Worm (Caenorhabditis elegans) whole organism, midembryonic: Measurements from ENCODE around the gene prmt-9.

Experiments used
- cog-1 ChIP-seq: sonication (generic microtip); optimal IDR thresholded peaks from 2 replicates; lab custom pipeline; 2016; ENCODE audit warnings: missing genetic modification characterization, missing compliant biosample characterization
- flt-1 ChIP-seq: fragments of 200-800 bp; sonication (Bioruptor generic); IDR thresholded peaks from 2 replicates; pipeline ENCODE4 v1.3.6; 2022; ENCODE audit warnings: missing genetic modification characterization, missing compliant biosample characterization
- med-1 ChIP-seq: sonication (generic microtip); optimal IDR thresholded peaks from 2 replicates; lab custom pipeline; 2017; ENCODE audit warnings: missing genetic modification characterization, mild to moderate bottlenecking, missing compliant biosample characterization, antibody characterized with exemption, missing genetic modification reagents; ENCODE audit not compliant: insufficient read depth
- ztf-23 ChIP-seq: fragments of 200-800 bp; sonication (Bioruptor generic); IDR thresholded peaks from 2 replicates; pipeline ENCODE4 v1.3.6; 2022; ENCODE audit warnings: missing genetic modification reagents, missing genetic modification characterization, missing compliant biosample characterization
- ztf-29 ChIP-seq: fragments of 200-800 bp; sonication (Bioruptor generic); IDR thresholded peaks from 2 replicates; pipeline ENCODE4 v1.3.6; 2022; ENCODE audit warnings: missing genetic modification reagents, missing genetic modification characterization, missing compliant biosample characterization

- TF ChIP-seq ztf-29 (no peak), flt-1 (GFP tag; lab: Robert Waterston, UW) (no peak), cog-1 (tag; lab: Kevin White, UChicago) (no peak), ztf-23 (GFP tag; lab: Robert Waterston, UW) (no peak), med-1 (GFP tag; lab: Kevin White, UChicago) (no peak)
These were observed 33.4 kb upstream of the prmt-9 start, which contains the start of gene C27D8.1 for ce11 chrIV:12717531-12717930.
